Worm (Caenorhabditis elegans): ENCODE results near the gene F56H9.2.

Gene F56H9.2

DNA sequence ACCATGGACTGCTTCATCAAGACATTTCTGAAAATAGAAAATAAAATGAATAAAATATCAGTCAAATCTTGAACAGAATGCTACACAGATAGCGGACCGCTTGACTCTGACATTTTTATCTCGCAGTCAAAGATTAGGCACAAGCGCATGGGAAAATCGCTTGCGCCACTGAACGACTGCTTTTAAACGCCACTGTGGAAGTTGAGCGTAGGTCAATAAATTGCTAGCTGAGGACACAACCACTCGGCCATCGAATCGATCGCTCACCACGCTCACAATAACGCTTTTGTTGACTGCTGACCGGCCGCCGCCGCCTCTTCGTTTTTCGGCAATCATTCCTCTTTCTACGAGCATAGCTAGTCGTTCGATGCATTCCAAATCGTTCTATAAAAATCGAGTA, 40.7 kb upstream of the F56H9.2 start (continued):
- TF ChIP-seq lsy-12 (tag; optimal IDR thresholded peaks at IDR 0.05) (peak; percentile 42), ama-1 (optimal IDR thresholded peaks at IDR 0.05) (no peak), lin-15B (tag; optimal IDR thresholded peaks at IDR 0.05) (no peak), egl-5 (tag; optimal IDR thresholded peaks at IDR 0.05) (peak; percentile 77), ceh-16 (tag; optimal IDR thresholded peaks at IDR 0.05) (no peak), daf-12 (tag; optimal IDR thresholded peaks at IDR 0.05) (no peak), lin-39 (tag; optimal IDR thresholded peaks at IDR 0.05) (peak; percentile 57), tbx-2 (tag; optimal IDR thresholded peaks at IDR 0.05) (peak; percentile 16)

DNA sequence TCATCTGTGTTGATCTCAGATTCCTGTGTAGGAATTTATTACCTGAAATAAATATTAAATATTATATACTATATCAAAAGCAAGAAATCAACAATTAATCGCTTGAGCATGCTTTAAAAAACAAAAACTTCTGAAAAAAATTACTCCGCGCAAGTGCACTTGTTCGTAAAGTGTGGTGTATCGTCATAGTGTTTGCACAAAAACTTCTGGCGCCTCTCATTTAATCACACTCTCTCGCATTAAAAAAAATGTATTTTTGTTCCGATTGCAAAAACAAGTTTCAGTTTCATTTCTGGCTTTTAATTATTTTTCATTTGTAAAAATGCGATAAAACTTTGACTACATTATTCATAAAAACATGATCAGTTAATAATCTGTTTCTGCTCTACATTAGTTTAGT, 38.4 kb upstream of the F56H9.2 start, which contains the start of the genes C14C10.10 and ril-2:
TSS of gene C14C10.10 (minus strand) at position 19 of the 400 bp plus-strand sequence.
TSS of gene ril-2 (minus strand) at position 48 of the 400 bp plus-strand sequence.
- no peak for TF ChIP-seq nhr-43 (tag; optimal IDR thresholded peaks at IDR 0.05; ENCODE audit: poor library complexity, severe bottlenecking)
- TF ChIP-seq nfya-1 (tag; optimal IDR thresholded peaks at IDR 0.05; ENCODE audit: insufficient read depth), result peak; percentile 34

DNA sequence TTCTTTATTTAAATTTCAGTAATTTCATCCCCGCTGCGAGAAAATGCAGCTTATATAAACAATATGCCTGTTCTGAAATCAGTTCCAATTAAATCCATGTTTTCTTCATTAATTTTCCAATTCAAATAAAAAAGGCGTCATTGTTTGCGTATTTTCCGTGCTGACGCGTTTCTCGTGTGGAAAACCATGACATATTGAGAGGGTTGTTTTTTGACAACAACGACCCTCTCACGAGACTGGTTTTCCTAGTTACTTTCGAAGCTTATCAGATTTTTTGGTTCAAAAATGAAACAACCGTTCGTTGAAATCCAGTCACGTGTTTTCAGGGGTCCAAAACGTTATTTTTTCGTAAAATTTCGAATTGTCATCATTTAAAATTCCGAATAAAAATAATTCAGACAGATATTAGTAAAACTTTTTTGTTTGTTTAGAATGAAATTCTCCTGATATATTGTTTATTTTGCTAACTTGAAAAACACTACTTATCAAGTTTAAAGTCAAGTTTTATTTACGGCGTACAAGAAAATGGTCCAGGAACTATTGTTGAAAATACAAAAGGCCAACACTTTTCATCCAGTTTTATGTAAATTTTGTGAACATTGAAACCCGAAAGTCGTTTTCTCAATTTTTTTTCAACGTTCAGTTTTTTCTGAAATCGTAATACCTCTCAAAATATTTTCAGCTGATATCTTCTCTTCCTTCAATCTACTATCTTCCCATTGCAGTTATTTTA, 37.8 kb upstream of the F56H9.2 start, which contains the start of gene C14C10.5:
TSS of gene C14C10.5 (plus strand) at position 683 of the 733 bp plus-strand sequence.
- TF ChIP-seq pha-4 (tag; optimal IDR thresholded peaks at IDR 0.05) (peak; percentile 55), pqm-1 (tag; optimal IDR thresholded peaks at IDR 0.05) (no peak), jun-1 (tag; optimal IDR thresholded peaks at IDR 0.05) (no peak), ZK546.5 (tag; optimal IDR thresholded peaks at IDR 0.05) (no peak), nhr-11 (tag; optimal IDR thresholded peaks at IDR 0.05) (no peak), elt-2 (tag; optimal IDR thresholded peaks at IDR 0.05) (peak; percentile 16), nfya-1 (tag; optimal IDR thresholded peaks at IDR 0.05; ENCODE audit: insufficient read depth) (no peak), nhr-23 (tag; optimal IDR thresholded peaks at IDR 0.05) (no peak), ztf-11 (tag; optimal IDR thresholded peaks at IDR 0.05) (no peak), unc-39 (tag; optimal IDR thresholded peaks at IDR 0.05) (no peak), sea-2 (GFP tag; optimal IDR thresholded peaks at IDR 0.05) (no peak), fos-1 (tag; optimal IDR thresholded peaks at IDR 0.05) (no peak), egl-5 (tag; optimal IDR thresholded peaks at IDR 0.05) (no peak), hmg-11 (tag; optimal IDR thresholded peaks at IDR 0.05) (peak; percentile 27), egl-27 (tag; optimal IDR thresholded peaks at IDR 0.05) (no peak), aly-2 (tag; optimal IDR thresholded peaks at IDR 0.05) (no peak)

DNA sequence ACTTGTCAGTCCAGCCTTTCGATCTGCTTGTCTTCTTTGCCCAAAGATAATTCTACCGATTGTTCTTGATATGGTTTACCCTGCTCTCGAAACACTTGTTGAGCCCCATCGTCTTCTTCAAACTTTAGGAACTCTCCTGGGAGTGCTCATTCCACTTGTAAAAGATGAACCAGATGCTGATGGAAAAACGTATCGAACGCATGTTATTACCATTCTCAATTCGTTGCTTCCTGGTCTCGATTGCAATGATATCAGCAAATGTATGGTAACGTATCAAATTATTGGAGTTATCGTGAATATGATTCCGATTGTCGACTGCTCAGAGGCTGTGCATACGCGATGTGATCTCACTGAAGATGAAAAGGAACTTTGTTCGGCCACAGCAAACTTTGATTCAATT, 35.6 kb upstream of the F56H9.2 start:
- TF ChIP-seq elt-2 (tag; optimal IDR thresholded peaks at IDR 0.05) (no peak), hmg-11 (tag; optimal IDR thresholded peaks at IDR 0.05) (no peak), snpc-4 (tag; optimal IDR thresholded peaks at IDR 0.05) (no peak), ztf-4 (tag; optimal IDR thresholded peaks at IDR 0.05) (no peak), egl-27 (tag; optimal IDR thresholded peaks at IDR 0.05) (no peak), fkh-10 (GFP tag; optimal IDR thresholded peaks at IDR 0.05) (no peak), nhr-67 (tag; optimal IDR thresholded peaks at IDR 0.05) (no peak), nhr-76 (tag; optimal IDR thresholded peaks at IDR 0.05) (no peak), jun-1 (tag; optimal IDR thresholded peaks at IDR 0.05) (no peak), nhr-23 (tag; optimal IDR thresholded peaks at IDR 0.05) (no peak), nhr-28 (tag; optimal IDR thresholded peaks at IDR 0.05) (no peak), nhr-25 (tag; optimal IDR thresholded peaks at IDR 0.05) (no peak), skn-1 (tag; optimal IDR thresholded peaks at IDR 0.05) (no peak), nfya-1 (tag; optimal IDR thresholded peaks at IDR 0.05; ENCODE audit: insufficient read depth) (no peak), elt-1 (tag; optimal IDR thresholded peaks at IDR 0.05) (no peak), egl-5 (tag; optimal IDR thresholded peaks at IDR 0.05) (no peak)

DNA sequence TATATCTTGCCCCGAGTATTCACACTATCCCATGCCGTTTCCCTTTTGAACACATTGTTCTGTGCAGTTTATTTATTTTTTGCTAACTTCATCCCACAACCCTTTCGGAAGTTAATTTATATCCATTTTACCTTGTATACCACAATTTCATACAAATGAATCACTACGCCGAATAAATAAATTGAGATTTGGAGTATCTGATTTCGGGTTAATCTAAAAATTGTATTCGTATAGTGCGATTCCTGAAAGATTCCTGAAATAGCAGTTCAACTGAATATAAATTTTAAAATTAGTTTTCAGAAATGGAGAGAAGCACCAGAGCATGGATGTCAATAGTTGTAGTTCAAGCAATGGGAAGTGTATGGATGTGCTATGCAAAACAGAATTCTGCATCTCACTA, 30.4 kb upstream of the F56H9.2 start, which contains the start of gene erg-28:
TSS of gene erg-28 (plus strand) at position 301 of the 400 bp plus-strand sequence.
- TF ChIP-seq mml-1 (tag; optimal IDR thresholded peaks at IDR 0.05) (no peak), nhr-76 (tag; optimal IDR thresholded peaks at IDR 0.05) (no peak), lin-15B (tag; optimal IDR thresholded peaks at IDR 0.05) (no peak), nhr-67 (tag; optimal IDR thresholded peaks at IDR 0.05) (no peak), elt-2 (tag; optimal IDR thresholded peaks at IDR 0.05) (no peak), fos-1 (tag; optimal IDR thresholded peaks at IDR 0.05) (no peak), elt-3 (tag; optimal IDR thresholded peaks at IDR 0.05) (no peak), tbx-2 (tag; optimal IDR thresholded peaks at IDR 0.05) (no peak), elt-1 (tag; optimal IDR thresholded peaks at IDR 0.05) (no peak), aly-2 (tag; optimal IDR thresholded peaks at IDR 0.05) (no peak), fkh-10 (GFP tag; optimal IDR thresholded peaks at IDR 0.05) (no peak), sea-2 (GFP tag; optimal IDR thresholded peaks at IDR 0.05) (no peak), mdl-1 (tag; optimal IDR thresholded peaks at IDR 0.05) (no peak), lin-39 (tag; optimal IDR thresholded peaks at IDR 0.05) (no peak), ceh-9 (tag; optimal IDR thresholded peaks at IDR 0.05) (no peak)
